Worm (Caenorhabditis elegans) whole organism, young adult: ENCODE data around the gene npp-3.

Experiments
- B0035.1 ChIP-seq: sonication (generic microtip); optimal IDR thresholded peaks from 2 replicates; lab custom pipeline; 2016; ENCODE audit warnings: missing genetic modification characterization, mild to moderate bottlenecking, missing compliant biosample characterization, missing genotype, missing genetic modification reagents
- B0336.3 ChIP-seq: fragments of 200-800 bp; sonication (Bioruptor generic); IDR thresholded peaks from 2 replicates; pipeline ENCODE4 v1.3.6; 2022; ENCODE audit warnings: missing genetic modification characterization, missing compliant biosample characterization
- C06A6.2 ChIP-seq: fragments of 200-800 bp; sonication (Bioruptor generic); conservative IDR thresholded peaks from 2 replicates; pipeline ENCODE4 v1.3.6; 2022; ENCODE audit warnings: missing genetic modification characterization, missing compliant biosample characterization
- C17E4.6 ChIP-seq: fragments of 200-800 bp; sonication (Bioruptor generic); IDR thresholded peaks from 2 replicates; pipeline ENCODE4 v1.3.6; 2022; ENCODE audit warnings: missing genetic modification reagents, missing genetic modification characterization, missing compliant biosample characterization
- D2030.7 ChIP-seq: fragments of 200-800 bp; sonication (Bioruptor generic); IDR thresholded peaks from 2 replicates; pipeline ENCODE4 v1.3.6; 2022; ENCODE audit warnings: missing genetic modification reagents, missing genetic modification characterization, missing compliant biosample characterization
- F22D6.2 ChIP-seq: sonication (generic microtip); optimal IDR thresholded peaks from 2 replicates; lab custom pipeline; 2016; ENCODE audit warnings: mild to moderate bottlenecking, missing genetic modification characterization, missing compliant biosample characterization
- F39B2.1 ChIP-seq: fragments of 200-800 bp; sonication (Bioruptor generic); IDR thresholded peaks from 2 replicates; pipeline ENCODE4 v1.3.6; 2022; ENCODE audit warnings: missing genetic modification reagents, missing genetic modification characterization, missing compliant biosample characterization
- F55B11.4 ChIP-seq: sonication (generic microtip); optimal IDR thresholded peaks from 2 replicates; lab custom pipeline; 2016; ENCODE audit warnings: missing compliant biosample characterization, missing genetic modification characterization, borderline replicate concordance; ENCODE audit not compliant: insufficient read depth
- K11D2.4 ChIP-seq: fragments of 200-800 bp; sonication (Bioruptor generic); IDR thresholded peaks from 2 replicates; pipeline ENCODE4 v1.3.6; 2022; ENCODE audit warnings: missing genetic modification reagents, missing genetic modification characterization, missing compliant biosample characterization
- K12H6.12 ChIP-seq: fragments of 200-800 bp; sonication (Bioruptor generic); optimal IDR thresholded peaks from 2 replicates; lab custom pipeline; 2018; ENCODE audit warnings: mild to moderate bottlenecking, missing genetic modification characterization, missing compliant biosample characterization
- T07F8.4 ChIP-seq: sonication (generic microtip); optimal IDR thresholded peaks from 2 replicates; lab custom pipeline; 2016; ENCODE audit warnings: mild to moderate bottlenecking, missing genetic modification characterization, moderate library complexity, missing compliant biosample characterization
- T26A5.8 ChIP-seq: sonication (generic microtip); optimal IDR thresholded peaks from 2 replicates; lab custom pipeline; 2016; ENCODE audit warnings: missing genetic modification characterization, missing compliant biosample characterization
- Y53F4B.3 ChIP-seq: fragments of 200-800 bp; sonication (Bioruptor generic); IDR thresholded peaks from 2 replicates; pipeline ENCODE4 v1.3.6; 2022; ENCODE audit warnings: missing genetic modification reagents, missing genetic modification characterization, missing compliant biosample characterization
- Y53G8AR.9 ChIP-seq: fragments of 200-800 bp; sonication (Bioruptor generic); conservative IDR thresholded peaks from 2 replicates; pipeline ENCODE4 v1.3.6; 2022; ENCODE audit warnings: missing genetic modification reagents, missing genetic modification characterization, missing compliant biosample characterization
- Y79H2A.3 ChIP-seq: fragments of 200-800 bp; sonication (Bioruptor generic); conservative IDR thresholded peaks from 2 replicates; pipeline ENCODE4 v1.3.6; 2022; ENCODE audit warnings: missing genetic modification reagents, missing genetic modification characterization, missing compliant biosample characterization
- Y95B8A.8 ChIP-seq: fragments of 200-800 bp; sonication (Bioruptor generic); IDR thresholded peaks from 2 replicates; pipeline ENCODE4 v1.3.6; 2022; ENCODE audit warnings: missing genetic modification reagents, missing genetic modification characterization, missing compliant biosample characterization
- ama-1 ChIP-seq, 3 experiments: fragments of 150-350 bp in 1 of 3; sonication (generic microtip) in 2 of 3; optimal IDR thresholded peaks; 2 replicates each; lab custom pipeline; 2014 to 2018; ENCODE audit warnings: missing biosample characterization in 2 of 3, missing genetic modification characterization in 2 of 3, missing genetic modification reagents in 2 of 3
- aptf-3 ChIP-seq: fragments of 200-800 bp; sonication (Bioruptor generic); IDR thresholded peaks from 2 replicates; pipeline ENCODE4 v1.3.6; 2022; ENCODE audit warnings: missing genetic modification characterization, missing compliant biosample characterization
- athp-1 ChIP-seq: sonication (generic microtip); optimal IDR thresholded peaks from 2 replicates; lab custom pipeline; 2017; ENCODE audit warnings: mild to moderate bottlenecking, missing genetic modification characterization, missing compliant biosample characterization
- attf-3 ChIP-seq: fragments of 200-800 bp; sonication (Bioruptor generic); conservative IDR thresholded peaks from 2 replicates; pipeline ENCODE4 v1.3.6; 2022; ENCODE audit warnings: missing genetic modification reagents, missing genetic modification characterization, missing compliant biosample characterization
- bed-1 ChIP-seq: fragments of 200-800 bp; sonication (Bioruptor generic); IDR thresholded peaks from 2 replicates; pipeline ENCODE4 v1.3.6; 2022; ENCODE audit warnings: missing genetic modification reagents, missing genetic modification characterization, missing compliant biosample characterization
- ceh-100 ChIP-seq: fragments of 200-800 bp; sonication (Bioruptor generic); IDR thresholded peaks from 2 replicates; pipeline ENCODE4 v1.3.6; 2022; ENCODE audit warnings: missing genetic modification reagents, missing genetic modification characterization, missing compliant biosample characterization
- ceh-27 ChIP-seq: fragments of 200-800 bp; sonication (Bioruptor generic); optimal IDR thresholded peaks from 2 replicates; lab custom pipeline; 2018; ENCODE audit warnings: mild to moderate bottlenecking, missing genetic modification characterization, moderate library complexity, missing compliant biosample characterization
- chd-7 ChIP-seq: sonication (generic microtip); optimal IDR thresholded peaks from 2 replicates; lab custom pipeline; 2016; ENCODE audit warnings: mild to moderate bottlenecking, missing genetic modification characterization, moderate library complexity, missing compliant biosample characterization
- dox-1 ChIP-seq: fragments of 200-800 bp; sonication (Bioruptor generic); IDR thresholded peaks from 2 replicates; pipeline ENCODE4 v1.3.6; 2022; ENCODE audit warnings: missing genetic modification reagents, missing genetic modification characterization, missing compliant biosample characterization
- dpl-1 ChIP-seq: fragments of 150-350 bp; optimal IDR thresholded peaks from 2 replicates; lab custom pipeline; 2014; ENCODE audit warnings: missing biosample characterization, missing genetic modification reagents, missing genetic modification characterization
- ekl-4 ChIP-seq: fragments of 200-800 bp; sonication (Bioruptor generic); IDR thresholded peaks from 2 replicates; pipeline ENCODE4 v1.3.6; 2022; ENCODE audit warnings: missing genetic modification reagents, missing genetic modification characterization, missing compliant biosample characterization
- him-1 ChIP-seq: sonication (generic microtip); optimal IDR thresholded peaks from 2 replicates; lab custom pipeline; 2016; ENCODE audit warnings: missing genotype, missing genetic modification reagents, missing genetic modification characterization, missing compliant biosample characterization
- hlh-12 ChIP-seq: sonication (generic microtip); optimal IDR thresholded peaks from 2 replicates; lab custom pipeline; 2016; ENCODE audit warnings: missing genetic modification characterization, missing compliant biosample characterization
- hrde-1 ChIP-seq: sonication (generic microtip); optimal IDR thresholded peaks from 2 replicates; lab custom pipeline; 2016; ENCODE audit warnings: missing genetic modification characterization, mild to moderate bottlenecking, missing compliant biosample characterization, moderate library complexity, missing genotype, missing genetic modification reagents, borderline replicate concordance
- lag-1 ChIP-seq: fragments of 200-800 bp; sonication (Bioruptor generic); IDR thresholded peaks from 2 replicates; pipeline ENCODE4 v1.3.6; 2022; ENCODE audit warnings: missing genetic modification reagents, missing genetic modification characterization, missing compliant biosample characterization
- lin-35 ChIP-seq, 3 experiments: fragments of 150-350 bp in 2 of 3; sonication (generic microtip) in 1 of 3; optimal IDR thresholded peaks; 2 replicates each; lab custom pipeline; 2014 to 2018; ENCODE audit warnings: missing biosample characterization in 3 of 3, missing genetic modification characterization in 3 of 3, missing genetic modification reagents in 3 of 3
- lir-1 ChIP-seq: fragments of 200-800 bp; sonication (Bioruptor generic); conservative IDR thresholded peaks from 2 replicates; pipeline ENCODE4 v1.3.6; 2022; ENCODE audit warnings: missing genetic modification reagents, missing genetic modification characterization, missing compliant biosample characterization
- lsl-1 ChIP-seq: fragments of 200-800 bp; sonication (Bioruptor generic); optimal IDR thresholded peaks from 2 replicates; lab custom pipeline; 2018; ENCODE audit warnings: mild to moderate bottlenecking, missing genetic modification characterization, moderate library complexity, missing compliant biosample characterization
- lsy-27 ChIP-seq: sonication (generic microtip); optimal IDR thresholded peaks from 2 replicates; lab custom pipeline; 2017; ENCODE audit warnings: missing genetic modification characterization, mild to moderate bottlenecking, missing compliant biosample characterization, antibody characterized with exemption, missing genotype, borderline replicate concordance; ENCODE audit not compliant: insufficient read depth
- madf-6 ChIP-seq: fragments of 200-800 bp; sonication (Bioruptor generic); IDR thresholded peaks from 2 replicates; pipeline ENCODE4 v1.3.6; 2022; ENCODE audit warnings: missing genetic modification reagents, missing genetic modification characterization, missing compliant biosample characterization
- madf-8 ChIP-seq: fragments of 200-800 bp; sonication (Bioruptor generic); conservative IDR thresholded peaks from 2 replicates; pipeline ENCODE4 v1.3.6; 2022; ENCODE audit warnings: missing genetic modification reagents, missing genetic modification characterization, missing compliant biosample characterization
- nhr-80 ChIP-seq: sonication (generic microtip); optimal IDR thresholded peaks from 2 replicates; lab custom pipeline; 2016; ENCODE audit warnings: missing genetic modification characterization, missing compliant biosample characterization
- nhr-90 ChIP-seq: sonication (generic microtip); optimal IDR thresholded peaks from 2 replicates; lab custom pipeline; 2016; ENCODE audit warnings: missing genotype, mild to moderate bottlenecking, missing genetic modification characterization, missing compliant biosample characterization
- repo-1 ChIP-seq: sonication (generic microtip); optimal IDR thresholded peaks from 2 replicates; lab custom pipeline; 2017; ENCODE audit warnings: mild to moderate bottlenecking, missing genetic modification characterization, missing compliant biosample characterization
- rpc-1 ChIP-seq, 2 experiments: fragments of 150-350 bp in 1 of 2; sonication (generic microtip) in 1 of 2; optimal IDR thresholded peaks; 2 replicates each; lab custom pipeline; 2014 to 2018; ENCODE audit warnings: missing biosample characterization in 1 of 2, missing genetic modification characterization in 1 of 2, missing genetic modification reagents in 1 of 2, missing genotype in 1 of 2
- sdz-38 ChIP-seq: sonication (generic microtip); optimal IDR thresholded peaks from 2 replicates; lab custom pipeline; 2016; ENCODE audit warnings: missing genotype, missing genetic modification characterization, missing compliant biosample characterization
- sea-2 ChIP-seq: fragments of 200-800 bp; sonication (Bioruptor generic); IDR thresholded peaks from 2 replicates; pipeline ENCODE4 v1.3.6; 2022; ENCODE audit warnings: missing genetic modification characterization, missing compliant biosample characterization
- snpc-1.3 ChIP-seq: sonication (generic microtip); optimal IDR thresholded peaks from 2 replicates; lab custom pipeline; 2017; ENCODE audit warnings: missing genetic modification characterization, mild to moderate bottlenecking, missing compliant biosample characterization, antibody characterized with exemption, moderate library complexity, missing genotype, missing genetic modification reagents; ENCODE audit not compliant: insufficient read depth
- unc-130 ChIP-seq: sonication (generic microtip); optimal IDR thresholded peaks from 2 replicates; lab custom pipeline; 2016; ENCODE audit warnings: missing genetic modification reagents, missing genetic modification characterization, missing compliant biosample characterization
- ztf-18 ChIP-seq: sonication (generic microtip); optimal IDR thresholded peaks from 2 replicates; lab custom pipeline; 2016; ENCODE audit warnings: missing genotype, mild to moderate bottlenecking, missing genetic modification characterization, missing compliant biosample characterization
- ztf-28 ChIP-seq: fragments of 200-800 bp; sonication (Bioruptor generic); IDR thresholded peaks from 2 replicates; pipeline ENCODE4 v1.3.6; 2022; ENCODE audit warnings: missing genetic modification reagents, missing genetic modification characterization, missing compliant biosample characterization

Gene npp-3

DNA sequence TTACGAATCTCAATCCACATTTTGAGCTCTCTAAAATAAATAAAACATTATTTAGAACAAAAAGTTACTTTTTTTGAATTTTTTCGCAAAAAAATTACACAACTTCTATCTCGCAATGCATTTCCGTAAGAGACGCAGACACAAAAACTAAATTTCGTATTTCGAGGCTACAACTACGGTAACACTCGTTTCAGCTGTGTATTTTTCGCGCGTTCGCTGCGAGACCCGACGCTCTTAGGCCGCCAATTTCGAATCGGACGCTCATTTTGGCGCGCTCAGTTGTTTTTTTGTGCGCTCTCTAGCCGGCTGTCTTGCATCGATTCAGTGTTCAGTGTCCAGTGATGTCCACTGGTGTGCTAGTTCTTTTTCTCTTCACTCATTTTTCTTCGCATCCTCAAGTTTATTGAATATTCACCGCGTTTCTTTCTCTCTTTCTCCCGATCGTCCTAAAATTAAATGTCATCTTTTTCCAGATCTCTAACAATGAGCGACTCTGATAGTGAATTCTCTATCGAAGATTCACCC, at the start of gene npp-3, which contains the start of gene top-2:
TSS of gene npp-3 (minus strand) at position 115 of the 525 bp plus-strand sequence.
TSS of gene top-2 (plus strand) at position 475 of the 525 bp plus-strand sequence.
- TF ChIP-seq him-1 (peak; percentile 10), B0336.3 (GFP tag; lab: Robert Waterston, UW) (peak; percentile 96), repo-1 (peak; percentile 78), ekl-4 (GFP tag; lab: Robert Waterston, UW) (peak; percentile 98), unc-130 (GFP tag; lab: Kevin White, UChicago) (peak; percentile 93), lsl-1 (GFP tag; lab: Kevin White, UChicago) (peak; percentile 99), ceh-100 (GFP tag; lab: Robert Waterston, UW) (peak; percentile 88), Y53F4B.3 (GFP tag; lab: Robert Waterston, UW) (no peak), ztf-18 (tag; lab: Kevin White, UChicago) (peak; percentile 77), lin-35 (GFP tag; optimal IDR thresholded peaks at IDR 0.05; lab: Kevin White, UChicago) (peak; percentile 85 to 97 (median 86)), lsy-27 (tag; lab: Kevin White, UChicago) (no peak), madf-6 (GFP tag; lab: Robert Waterston, UW) (peak; percentile 99), Y79H2A.3 (0 out of 2 replicates have a peak, but pooled peaks have one; percentile 63), madf-8 (GFP tag; lab: Robert Waterston, UW) (peak; percentile 95), F22D6.2 (no peak), sea-2 (GFP tag; lab: Robert Waterston, UW) (no peak), ztf-28 (GFP tag; lab: Robert Waterston, UW) (peak; percentile 85), nhr-80 (tag; lab: Kevin White, UChicago) (peak; percentile 7), dox-1 (peak; percentile 96), lag-1 (GFP tag; lab: Robert Waterston, UW) (no peak), ama-1 (optimal IDR thresholded peaks at IDR 0.05; lab: Kevin White, UChicago) (no peak), ama-1 (GFP tag; optimal IDR thresholded peaks at IDR 0.05; lab: Kevin White, UChicago) (no peak), nhr-90 (no peak), dpl-1 (GFP tag; lab: Kevin White, UChicago) (peak; percentile 99), snpc-1.3 (peak; percentile 88), F55B11.4 (tag; lab: Kevin White, UChicago) (no peak), chd-7 (tag; lab: Kevin White, UChicago) (peak; percentile 35), C06A6.2 (GFP tag; lab: Robert Waterston, UW) (peak; percentile 70), sdz-38 (tag; lab: Kevin White, UChicago) (no peak), athp-1 (tag; lab: Kevin White, UChicago) (peak; percentile 95), lir-1 (peak; percentile 91), aptf-3 (GFP tag; lab: Robert Waterston, UW) (no peak), K11D2.4 (peak; percentile 76), D2030.7 (GFP tag; lab: Robert Waterston, UW) (peak; percentile 96), B0035.1 (tag; lab: Kevin White, UChicago) (no peak), attf-3 (GFP tag; lab: Robert Waterston, UW) (peak; percentile 83), K12H6.12 (tag; lab: Kevin White, UChicago) (peak; percentile 84), F39B2.1 (GFP tag; lab: Robert Waterston, UW) (peak; percentile 59; the same call in 1 of the 2 replicates), bed-1 (no peak), rpc-1 (optimal IDR thresholded peaks at IDR 0.05; lab: Kevin White, UChicago) (peak; percentile 17), rpc-1 (tag; optimal IDR thresholded peaks at IDR 0.05; lab: Kevin White, UChicago) (no peak), Y53G8AR.9 (GFP tag; lab: Robert Waterston, UW) (peak; percentile 83), T07F8.4 (tag; lab: Kevin White, UChicago) (no peak), hrde-1 (tag; lab: Kevin White, UChicago) (peak; percentile 83), T26A5.8 (tag; lab: Kevin White, UChicago) (no peak), C17E4.6 (GFP tag; lab: Robert Waterston, UW) (peak; percentile 97), ceh-27 (GFP tag; lab: Kevin White, UChicago) (peak; percentile 94), Y95B8A.8 (GFP tag; lab: Robert Waterston, UW) (peak; percentile 90), hlh-12 (tag; lab: Kevin White, UChicago) (no peak)
